Fruit fly (Drosophila melanogaster) whole organism, embryonic: ENCODE measurements around the gene AhcyL1.

ENCODE experiments used
- CG2120 ChIP-seq: fragments of 200-800 bp; sonication (Bioruptor generic); optimal IDR thresholded peaks from 3 replicates; lab custom pipeline; 2016; ENCODE audit warnings: missing biosample characterization, missing genetic modification characterization
- CG9932 ChIP-seq: fragments of 200-800 bp; sonication (Bioruptor generic); IDR thresholded peaks from 2 replicates; pipeline ENCODE4 v1.3.6; 2022; ENCODE audit warnings: missing biosample characterization, missing genetic modification characterization
- Doc3 ChIP-seq: fragments of 200-800 bp; sonication (Bioruptor generic); IDR thresholded peaks from 3 replicates; pipeline ENCODE4 v1.3.6; 2022; ENCODE audit warnings: missing biosample characterization, missing genetic modification characterization; ENCODE audit not compliant: partially characterized antibody
- chm ChIP-seq: fragments of 200-800 bp; sonication (Bioruptor generic); IDR thresholded peaks from 2 replicates; pipeline ENCODE4 v1.3.6; 2022; ENCODE audit warnings: missing biosample characterization, missing genetic modification characterization
- h ChIP-seq: fragments of >200 bp; optimal IDR thresholded peaks from 2 replicates; lab custom pipeline; 2017
- knrl ChIP-seq: fragments of 200-800 bp; sonication (Bioruptor generic); IDR thresholded peaks from 3 replicates; pipeline ENCODE4 v1.3.6; 2022; ENCODE audit warnings: missing biosample characterization, missing genetic modification characterization; ENCODE audit not compliant: partially characterized antibody
- pros ChIP-seq: fragments of 200-800 bp; sonication (Bioruptor generic); optimal IDR thresholded peaks from 3 replicates; lab custom pipeline; 2019; ENCODE audit warnings: missing biosample characterization, mild to moderate bottlenecking, missing genetic modification characterization, moderate library complexity
- zfh2 ChIP-seq: fragments of 200-800 bp; sonication (Bioruptor generic); optimal IDR thresholded peaks from 2 replicates; lab custom pipeline; 2016; ENCODE audit warnings: missing biosample characterization, missing genetic modification characterization

DNA sequence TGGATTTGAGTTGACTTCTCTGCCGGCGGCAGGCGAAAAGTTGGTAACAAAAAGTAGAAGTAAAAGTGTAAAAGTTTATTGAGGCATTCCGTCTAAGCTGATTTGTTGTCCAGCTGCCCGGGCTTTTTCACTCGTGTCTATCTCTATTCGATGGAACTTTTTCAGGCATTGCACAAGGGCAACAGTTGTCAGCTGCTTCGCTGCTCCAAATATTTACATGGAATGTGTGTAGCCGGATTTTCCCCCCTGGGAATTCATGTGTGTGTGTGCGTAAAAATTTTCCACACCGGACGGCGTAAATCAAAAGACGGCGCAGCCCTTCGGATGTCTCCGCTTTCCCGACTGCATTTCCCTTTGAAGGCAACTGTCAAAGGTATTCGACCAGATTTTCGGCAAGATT is 27.2 kb downstream of the AhcyL1 start:
- TF ChIP-seq CG9932 (no peak), chm (GFP tag; lab: Robert Waterston, UW) (no peak), knrl (no peak), h (lab: Kevin White, UChicago) (no peak), CG2120 (GFP tag; lab: Kevin White, UChicago) (no peak), pros (GFP tag; lab: Kevin White, UChicago) (no peak), Doc3 (GFP tag; lab: Robert Waterston, UW) (no peak), zfh2 (GFP tag; lab: Kevin White, UChicago) (no peak)
